Worm (Caenorhabditis elegans) whole organism, L4/young adult: ENCODE data around the gene C18H7.4.

Experiments used
- W03F9.2 ChIP-seq: fragments of 150-350 bp; optimal IDR thresholded peaks from 2 replicates; lab custom pipeline; 2014; ENCODE audit warnings: missing biosample characterization, missing genetic modification characterization
- dao-5 ChIP-seq: sonication (generic microtip); optimal IDR thresholded peaks from 2 replicates; lab custom pipeline; 2016; ENCODE audit warnings: missing genotype, missing genetic modification characterization, moderate library complexity, missing compliant biosample characterization
- him-1 ChIP-seq: sonication (generic microtip); optimal IDR thresholded peaks from 2 replicates; lab custom pipeline; 2016; ENCODE audit warnings: missing genotype, missing genetic modification reagents, missing genetic modification characterization, missing compliant biosample characterization

C18H7.4 gene

DNA sequence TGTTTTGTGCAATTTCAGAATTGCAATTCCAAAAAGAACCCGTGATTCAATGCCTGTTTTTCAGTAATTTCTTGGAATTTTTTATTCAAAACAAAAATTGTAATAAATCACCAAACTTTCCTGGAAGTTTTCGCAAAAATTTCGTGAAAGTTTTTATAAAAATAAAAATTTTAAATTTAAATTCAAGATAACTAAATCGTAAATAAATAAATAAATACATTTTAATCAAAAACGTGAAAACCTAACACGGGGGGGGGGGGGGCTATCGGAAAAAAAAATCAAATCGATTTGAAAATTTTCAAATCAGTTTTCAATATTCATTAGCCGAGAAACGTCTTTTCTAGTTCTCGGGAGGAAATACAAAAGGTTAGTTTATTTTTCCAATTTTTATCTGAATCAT, at the start of gene C18H7.4:
C18H7.4 (plus strand) TSS at position 301 of the 400 bp plus-strand sequence.
- TF ChIP-seq dao-5 (tag; lab: Kevin White, UChicago) (no peak), him-1 (tag; lab: Kevin White, UChicago) (no peak), W03F9.2 (tag; lab: Kevin White, UChicago) (no peak)

DNA sequence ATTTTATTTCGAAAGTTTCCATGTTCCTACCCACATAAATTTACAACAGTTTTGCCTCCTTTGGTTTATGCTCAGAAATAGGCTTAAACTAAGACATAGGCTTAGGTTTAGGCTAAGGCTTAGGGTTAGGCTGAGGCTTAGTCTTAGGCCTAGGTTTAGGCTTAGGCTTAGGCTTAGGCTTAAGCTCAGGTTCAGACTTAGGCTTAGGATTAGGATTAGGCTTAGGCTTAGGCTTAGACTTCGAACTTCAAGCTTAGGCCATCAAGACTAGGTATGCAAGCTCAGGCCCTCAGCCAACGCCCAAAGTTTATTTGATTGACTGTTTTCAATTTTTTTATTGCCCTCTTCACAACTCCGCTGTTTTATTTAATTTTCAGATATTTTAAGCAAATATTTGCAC, 47.3 kb upstream of the C18H7.4 start:
- TF ChIP-seq him-1 (tag; lab: Kevin White, UChicago) (no peak), dao-5 (tag; lab: Kevin White, UChicago) (no peak), W03F9.2 (tag; lab: Kevin White, UChicago) (no peak)

DNA sequence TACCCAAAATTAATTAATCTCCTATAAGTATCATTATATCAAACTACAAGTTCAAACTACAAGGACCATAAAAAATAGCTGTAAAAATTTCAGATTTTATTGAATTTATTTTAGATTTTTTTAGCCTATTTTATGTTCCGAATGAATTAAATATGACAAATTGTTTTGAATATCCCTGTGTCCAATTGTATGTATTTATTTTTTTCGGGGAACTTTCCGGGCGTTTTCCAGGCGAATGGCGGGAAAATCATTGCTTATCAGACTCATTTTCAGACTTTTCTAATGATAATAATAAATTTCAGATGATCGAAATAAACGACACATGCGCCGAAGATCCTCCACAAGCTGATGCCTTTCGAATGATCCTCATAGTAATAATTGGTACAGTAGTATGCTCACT, 45.1 kb upstream of the C18H7.4 start, which contains the start of gene F56A11.4:
F56A11.4 (plus strand) TSS at position 301 of the 400 bp plus-strand sequence.
- no peak for TF ChIP-seq dao-5 (tag; lab: Kevin White, UChicago)
- no peak for TF ChIP-seq W03F9.2 (tag; lab: Kevin White, UChicago)
- TF ChIP-seq him-1 (tag; lab: Kevin White, UChicago), result no peak

DNA sequence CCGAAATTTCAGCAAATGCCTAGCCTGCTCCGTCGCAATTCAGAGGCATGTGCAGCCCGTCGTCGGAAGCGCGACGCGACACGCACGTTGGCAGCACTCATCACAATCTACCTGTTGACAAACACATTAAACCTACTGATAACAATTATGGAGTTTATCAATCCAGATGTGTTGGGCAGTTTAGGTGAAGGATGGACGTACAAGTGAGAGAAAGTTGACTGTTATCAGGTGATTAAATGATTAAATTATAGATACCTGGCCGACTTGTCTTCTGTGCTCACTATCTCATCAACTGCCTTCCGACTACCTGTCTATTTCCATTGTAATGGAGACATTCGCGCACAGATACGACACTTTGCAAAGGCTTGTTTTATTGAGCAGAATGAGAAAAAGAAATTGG, 41.2 kb upstream of the C18H7.4 start:
- TF ChIP-seq him-1 (tag; lab: Kevin White, UChicago) (no peak), W03F9.2 (tag; lab: Kevin White, UChicago) (no peak), dao-5 (tag; lab: Kevin White, UChicago) (no peak)

DNA sequence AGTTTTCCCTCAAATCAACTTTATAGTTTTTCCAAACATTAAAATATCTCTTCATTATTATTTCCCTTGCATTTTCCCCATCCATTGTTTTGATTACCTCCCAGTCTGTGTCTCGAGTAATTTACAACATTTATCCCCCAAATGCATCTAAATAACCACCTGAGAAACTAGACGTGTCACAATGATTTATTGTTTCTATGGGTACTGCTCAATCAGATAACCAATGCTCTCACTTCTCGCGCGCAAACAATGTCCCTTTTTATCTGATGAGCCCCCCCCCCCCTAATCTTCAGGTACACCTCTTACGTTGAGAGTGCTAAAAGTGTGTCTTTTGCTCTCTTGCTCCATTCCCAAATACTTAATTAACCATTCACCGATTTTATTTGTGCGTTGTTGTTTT, 39.1 kb upstream of the C18H7.4 start:
- TF ChIP-seq dao-5 (tag; lab: Kevin White, UChicago) (no peak), W03F9.2 (tag; lab: Kevin White, UChicago) (no peak), him-1 (tag; lab: Kevin White, UChicago) (no peak)

DNA sequence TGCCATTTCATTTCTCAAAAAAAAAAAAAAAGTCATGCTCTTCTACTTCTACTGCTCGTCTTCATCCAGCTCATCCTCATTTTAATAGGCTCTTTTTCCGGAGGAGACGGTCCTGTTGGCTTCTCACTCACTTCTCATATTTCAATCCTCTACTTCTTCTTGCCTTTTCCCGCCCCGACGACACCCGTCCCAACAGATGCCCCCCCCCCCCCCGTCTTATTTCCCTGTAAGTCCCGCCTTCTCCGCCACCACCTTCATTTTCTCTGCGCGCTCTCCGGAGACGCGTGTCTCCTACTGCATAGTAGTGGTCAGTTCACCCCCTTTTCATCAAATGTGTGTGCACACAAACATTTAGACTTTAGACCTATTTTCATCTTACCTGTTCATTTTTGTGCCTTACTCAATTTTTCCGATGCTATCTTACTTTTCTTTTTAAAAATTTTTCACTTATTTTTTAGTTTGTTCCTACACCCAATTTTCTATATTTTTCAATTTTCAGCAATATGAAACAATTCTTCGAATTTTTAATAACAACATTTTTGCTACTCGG, 34.3 kb upstream of the C18H7.4 start, which contains the start of gene efn-4:
efn-4 (plus strand) TSS at position 500 of the 550 bp plus-strand sequence.
- TF ChIP-seq him-1 (tag; lab: Kevin White, UChicago), result no peak

DNA sequence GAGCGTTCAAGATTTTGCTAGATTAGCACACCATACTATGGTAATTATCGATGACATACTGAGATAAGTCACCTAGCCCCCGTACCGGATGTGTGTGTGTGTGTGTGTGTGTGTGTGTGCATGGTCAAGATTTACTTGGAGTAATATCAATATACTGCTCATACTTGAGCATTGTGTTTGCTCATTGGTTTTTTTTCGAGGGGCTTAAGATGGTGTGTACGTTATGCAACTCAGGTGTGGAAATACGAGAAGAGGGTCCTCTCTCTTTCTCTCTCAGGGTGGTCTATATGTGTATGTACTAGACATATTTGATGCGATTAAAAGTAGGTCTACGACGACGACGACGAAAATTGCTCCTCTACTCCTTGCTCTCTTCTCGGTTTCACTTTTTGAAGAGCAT, 32.8 kb upstream of the C18H7.4 start:
- TF ChIP-seq him-1 (tag; lab: Kevin White, UChicago), result no peak
- TF ChIP-seq dao-5 (tag; lab: Kevin White, UChicago), result no peak
- no peak for TF ChIP-seq W03F9.2 (tag; lab: Kevin White, UChicago)

DNA sequence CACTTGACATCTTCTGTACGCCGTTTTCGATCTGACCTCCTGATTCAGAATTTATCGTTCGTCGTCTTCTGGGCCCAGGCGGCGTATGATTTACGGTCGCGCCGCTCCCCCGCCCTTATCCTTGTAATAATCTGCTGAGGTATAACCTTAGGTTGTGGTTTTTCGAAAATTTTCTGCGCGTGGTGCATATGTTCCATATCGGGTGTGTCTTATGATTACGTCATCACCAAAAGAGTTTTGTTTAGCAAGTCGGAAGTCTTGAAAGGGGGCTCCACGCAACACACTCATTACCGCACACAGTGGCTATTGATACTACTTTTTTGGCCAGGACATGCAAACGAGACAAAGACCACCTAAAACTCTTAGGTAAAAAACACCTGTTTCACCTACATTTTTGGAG, 32.3 kb upstream of the C18H7.4 start:
- no peak for TF ChIP-seq him-1 (tag; lab: Kevin White, UChicago)
- no peak for TF ChIP-seq W03F9.2 (tag; lab: Kevin White, UChicago)
- no peak for TF ChIP-seq dao-5 (tag; lab: Kevin White, UChicago)

DNA sequence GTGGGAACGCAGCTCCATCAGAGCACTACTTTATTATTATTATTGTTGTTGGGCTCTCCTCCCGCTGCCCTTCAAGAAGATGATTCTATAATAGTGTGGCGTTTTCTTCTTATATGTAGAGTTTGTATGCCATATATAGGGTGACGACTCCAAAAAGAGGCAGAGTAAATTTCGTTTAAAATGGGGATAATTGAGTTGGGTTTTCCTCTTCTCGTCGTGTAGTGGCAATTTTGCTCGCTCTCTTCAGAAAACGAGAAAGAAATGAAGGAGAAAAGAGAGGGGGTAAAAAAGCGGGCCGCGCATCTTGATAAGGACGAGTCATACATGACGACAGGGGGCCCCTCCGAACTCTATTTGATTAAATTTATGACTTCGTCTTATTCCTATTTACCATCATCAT, 29.7 kb upstream of the C18H7.4 start:
- TF ChIP-seq W03F9.2 (tag; lab: Kevin White, UChicago) (no peak), dao-5 (tag; lab: Kevin White, UChicago) (no peak)

DNA sequence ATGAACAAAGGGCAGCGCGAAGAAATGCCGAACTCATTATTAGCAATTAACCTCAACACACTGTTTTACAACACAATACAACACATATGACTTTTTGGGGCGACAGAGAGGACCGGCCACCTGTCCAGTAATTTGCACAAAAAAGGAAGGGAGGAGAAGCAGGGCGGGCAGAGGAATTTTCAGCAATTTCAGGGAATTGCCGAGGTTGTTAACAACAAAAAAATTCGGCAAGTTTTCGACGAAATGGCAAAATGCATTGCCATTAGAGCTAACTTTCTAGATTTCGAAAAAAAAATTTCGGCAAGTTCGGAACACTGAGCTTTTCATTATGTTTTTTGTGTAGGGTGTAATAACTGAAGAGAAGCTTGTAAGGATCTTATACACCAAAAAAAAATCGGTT, 29.1 kb upstream of the C18H7.4 start:
- TF ChIP-seq W03F9.2 (tag; lab: Kevin White, UChicago), result no peak

DNA sequence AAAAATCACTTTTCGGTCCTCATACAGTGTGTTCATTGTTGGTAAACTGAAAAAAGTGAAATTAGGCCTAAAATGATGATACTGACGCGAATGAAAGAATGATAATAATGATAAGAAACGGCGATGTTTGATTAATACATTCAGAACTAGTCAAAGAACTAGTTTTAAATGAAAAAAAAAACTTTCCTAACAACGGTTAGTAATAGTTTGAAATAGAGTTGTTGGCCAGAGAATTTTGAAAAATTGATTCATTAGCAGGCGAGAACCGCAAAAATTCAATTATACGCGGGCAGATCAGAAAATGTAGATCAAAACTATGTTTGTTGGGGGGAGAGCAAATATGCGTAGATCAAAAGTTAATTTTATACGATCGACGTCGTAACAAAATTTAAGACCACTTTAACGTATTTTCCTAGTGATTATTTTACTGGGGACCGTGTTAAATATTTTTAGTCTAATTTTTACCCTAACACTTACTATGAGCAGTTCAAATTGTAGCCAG, 22.3 kb upstream of the C18H7.4 start, which contains the start of gene F56A11.5:
F56A11.5 (minus strand) TSS at position 51 of the 502 bp plus-strand sequence.
- TF ChIP-seq him-1 (tag; lab: Kevin White, UChicago), result no peak

DNA sequence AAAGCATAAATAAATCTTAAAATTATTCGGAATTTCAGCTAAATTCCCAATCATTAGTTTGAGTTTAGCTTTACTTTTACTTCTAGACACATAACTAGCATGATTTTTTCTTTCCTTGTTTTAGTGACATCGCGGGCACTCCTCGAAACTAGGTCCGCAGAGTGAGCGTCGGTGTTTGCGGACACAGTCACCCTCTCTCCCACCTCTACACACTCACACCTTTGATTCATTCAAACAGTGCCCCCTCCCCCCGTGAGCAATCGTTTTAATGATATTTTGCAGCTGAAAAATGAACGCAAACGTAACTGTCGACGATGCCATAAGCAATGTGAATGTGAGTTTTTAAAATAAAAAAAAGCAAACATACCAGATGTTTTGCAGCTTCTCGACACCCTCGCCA, 20.6 kb upstream of the C18H7.4 start, which contains the start of gene gex-2:
gex-2 (plus strand) TSS at position 283 of the 400 bp plus-strand sequence.
- TF ChIP-seq dao-5 (tag; lab: Kevin White, UChicago) (no peak), him-1 (tag; lab: Kevin White, UChicago) (no peak), W03F9.2 (tag; lab: Kevin White, UChicago) (no peak)

DNA sequence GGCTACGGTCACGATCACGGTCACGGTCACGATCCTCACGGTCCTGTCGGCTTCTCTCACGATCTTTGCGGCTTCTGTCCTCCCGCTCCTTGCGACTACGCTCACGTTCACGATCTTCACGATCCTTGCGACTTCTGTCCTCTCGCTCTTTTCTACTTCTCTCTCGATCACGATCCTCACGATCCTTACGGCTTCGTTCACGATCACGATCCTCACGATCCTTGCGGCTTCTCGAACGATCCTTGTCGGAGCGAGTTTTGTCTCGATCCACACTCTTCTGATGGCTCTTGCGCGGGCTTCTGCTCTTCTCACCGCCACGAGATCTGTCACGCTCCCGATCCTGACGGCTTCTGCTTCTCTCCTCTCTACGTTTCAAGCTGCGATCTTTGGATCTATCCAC, 12.6 kb upstream of the C18H7.4 start:
- TF ChIP-seq dao-5 (tag; lab: Kevin White, UChicago) (no peak), W03F9.2 (tag; lab: Kevin White, UChicago) (no peak), him-1 (tag; lab: Kevin White, UChicago) (no peak)

DNA sequence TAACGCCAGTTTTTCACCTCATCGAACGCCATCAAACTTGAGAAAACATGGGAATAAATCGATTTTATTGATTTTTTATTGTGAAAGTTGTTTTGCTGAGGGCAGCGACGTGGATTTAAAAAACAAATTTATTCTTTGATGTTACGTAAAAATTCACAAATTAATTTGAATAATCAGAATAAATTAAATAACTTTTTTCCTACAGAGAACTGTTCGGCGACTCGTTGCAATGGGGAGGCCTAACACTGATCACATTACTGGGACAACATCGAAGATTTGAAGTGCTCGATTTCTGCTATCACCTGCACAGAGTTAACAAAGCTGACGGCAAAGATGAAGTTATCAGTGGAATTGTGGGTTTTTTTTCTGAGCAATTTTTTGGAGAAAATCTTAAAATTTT, 11.0 kb upstream of the C18H7.4 start, which contains the start of gene F56A11.6:
F56A11.6 (minus strand) TSS at position 101 of the 400 bp plus-strand sequence.
- no peak for TF ChIP-seq dao-5 (tag; lab: Kevin White, UChicago)
- no peak for TF ChIP-seq him-1 (tag; lab: Kevin White, UChicago)
- no peak for TF ChIP-seq W03F9.2 (tag; lab: Kevin White, UChicago)
